Fruit fly (Drosophila melanogaster): ENCODE results near the gene Lrpprc2.
A peak's percentile ranks its signal among the peaks of the same experiment; 100 is the strongest.

DNA sequence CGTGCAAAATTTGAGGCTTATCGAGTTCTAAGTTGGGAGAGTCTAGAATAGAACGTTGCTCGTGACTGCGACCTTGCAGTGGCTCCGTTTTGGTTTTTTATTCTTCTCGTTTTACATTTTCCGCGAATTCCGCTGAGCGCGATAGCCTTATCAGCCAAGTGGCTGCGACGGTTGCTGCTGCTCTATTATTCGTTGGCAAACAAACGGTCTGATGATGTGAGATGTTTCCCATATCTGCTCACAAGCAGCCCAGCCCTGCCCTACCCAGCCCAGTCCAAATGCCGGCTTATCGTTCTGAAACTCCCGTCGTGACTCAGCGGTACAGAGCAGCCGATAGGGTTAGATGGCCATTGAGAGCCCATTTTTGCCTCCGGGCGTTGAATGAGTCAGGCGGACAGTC, 20.0 kb upstream of the Lrpprc2 start:
- peak; percentile 10 for TF ChIP-seq CG12768 (GFP tag; optimal IDR thresholded peaks at IDR 0.05)
- no peak for TF ChIP-seq CG11617 (GFP tag; optimal IDR thresholded peaks at IDR 0.05)
- TF ChIP-seq kay (GFP tag; ENCODE audit: borderline replicate concordance): no peak
- no peak for TF ChIP-seq CG1620 (GFP tag; optimal IDR thresholded peaks at IDR 0.05)
- peak in 1 of 2 experiments; percentile 30 for TF ChIP-seq cnc (optimal IDR thresholded peaks at IDR 0.05)
- TF ChIP-seq Hr96 (GFP tag; optimal IDR thresholded peaks at IDR 0.05): no peak
- TF ChIP-seq pad (GFP tag; optimal IDR thresholded peaks at IDR 0.05): no peak

All from whole organism, adult.